Fruit fly (Drosophila melanogaster) whole organism, wandering third instar larva: ENCODE data around the gene Trpml.
A peak's percentile ranks its signal among the peaks of the same experiment; 100 is the strongest.
"Not testable (repeated sequence)": the region's sequence is repeated elsewhere in the genome, so short reads cannot be mapped to it uniquely, and the experiment has no call there.

Experiments
- CG32264 ChIP-seq: fragments of 200-800 bp; sonication (Bioruptor generic); optimal IDR thresholded peaks from 2 replicates; lab custom pipeline; 2016; ENCODE audit warnings: missing biosample characterization, missing genetic modification characterization
- CG9705 ChIP-seq: fragments of 200-800 bp; sonication (Bioruptor generic); optimal IDR thresholded peaks from 2 replicates; lab custom pipeline; 2018; ENCODE audit warnings: missing biosample characterization, mild to moderate bottlenecking, missing genetic modification characterization
- Dif ChIP-seq: fragments of 200-275, 200-300 bp; sonication (Bioruptor generic); optimal IDR thresholded peaks from 2 replicates; lab custom pipeline; 2018; ENCODE audit warnings: missing biosample characterization, missing genetic modification characterization; ENCODE audit not compliant: partially characterized antibody
- GATAd ChIP-seq: sonication (Bioruptor generic); optimal IDR thresholded peaks from 2 replicates; lab custom pipeline; 2016; ENCODE audit warnings: missing biosample characterization, missing genetic modification characterization
- HLH106 ChIP-seq: fragments of 200-800 bp; optimal IDR thresholded peaks from 3 replicates; lab custom pipeline; 2019; ENCODE audit warnings: missing biosample characterization, mild to moderate bottlenecking, missing genetic modification characterization, moderate library complexity
- Hnf4 ChIP-seq: fragments of 200-800 bp; sonication (Bioruptor generic); optimal IDR thresholded peaks from 2 replicates; lab custom pipeline; 2016; ENCODE audit warnings: missing biosample characterization, mild to moderate bottlenecking, missing genetic modification characterization
- Hr83 ChIP-seq: fragments of 200-300 bp; sonication (Bioruptor generic); optimal IDR thresholded peaks from 2 replicates; lab custom pipeline; 2016; ENCODE audit warnings: missing biosample characterization, mild to moderate bottlenecking, missing genetic modification characterization, moderate library complexity; ENCODE audit not compliant: poor library complexity, severe bottlenecking
- Jra ChIP-seq: sonication (Bioruptor generic); optimal IDR thresholded peaks from 2 replicates; lab custom pipeline; 2016; ENCODE audit warnings: missing biosample characterization, missing genetic modification characterization
- Mio ChIP-seq: sonication (Bioruptor generic); optimal IDR thresholded peaks from 2 replicates; lab custom pipeline; 2016; ENCODE audit warnings: missing biosample characterization, missing genetic modification characterization
- Myc ChIP-seq: fragments of >200 bp; optimal IDR thresholded peaks from 2 replicates; lab custom pipeline; 2017
- N ChIP-seq: fragments of >200 bp; optimal IDR thresholded peaks from 2 replicates; lab custom pipeline; 2018; ENCODE audit warnings: missing biosample characterization, missing external identifiers, missing genetic modification characterization
- OdsH ChIP-seq: fragments of 200-800 bp; sonication (Bioruptor generic); optimal IDR thresholded peaks from 2 replicates; lab custom pipeline; 2016; ENCODE audit warnings: missing biosample characterization, mild to moderate bottlenecking, missing genetic modification characterization
- Rel ChIP-seq, 2 experiments: fragments of 200-800 bp; sonication (Bioruptor generic) in 1 of 2; optimal IDR thresholded peaks; 2 replicates in 1 of 2; 3 replicates in 1 of 2; lab custom pipeline; 2016 to 2019; ENCODE audit warnings: mild to moderate bottlenecking in 2 of 2, missing biosample characterization in 2 of 2, missing genetic modification characterization in 2 of 2, moderate library complexity in 1 of 2
- Sp1 ChIP-seq: fragments of 200-800 bp; sonication (Bioruptor generic); optimal IDR thresholded peaks from 3 replicates; lab custom pipeline; 2019; ENCODE audit warnings: missing biosample characterization, mild to moderate bottlenecking, missing genetic modification characterization, moderate library complexity
- Vsx2 ChIP-seq: fragments of 200-300, 225-300 bp; sonication (Bioruptor generic); optimal IDR thresholded peaks from 2 replicates; lab custom pipeline; 2018; ENCODE audit warnings: missing biosample characterization, missing genetic modification characterization; ENCODE audit not compliant: partially characterized antibody
- br ChIP-seq: fragments of 200-800 bp; sonication (Bioruptor generic); optimal IDR thresholded peaks from 2 replicates; lab custom pipeline; 2016; ENCODE audit warnings: missing biosample characterization, missing genetic modification characterization
- brk ChIP-seq: fragments of 200-800 bp; sonication (Bioruptor generic); optimal IDR thresholded peaks from 2 replicates; lab custom pipeline; 2016; ENCODE audit warnings: missing biosample characterization, mild to moderate bottlenecking, missing genetic modification characterization
- dl ChIP-seq, 2 experiments: fragments of 175-275, 200-275 bp in 1 of 2; fragments of 200-275 bp in 1 of 2; sonication (Bioruptor generic); optimal IDR thresholded peaks; lab custom pipeline; 2018; ENCODE audit warnings: mild to moderate bottlenecking in 2 of 2, missing biosample characterization in 2 of 2, missing genetic modification characterization in 2 of 2, moderate library complexity in 2 of 2; ENCODE audit not compliant: partially characterized antibody in 2 of 2, insufficient read depth in 1 of 2
- dmrt93B ChIP-seq: fragments of 200-800 bp; sonication (Bioruptor generic); optimal IDR thresholded peaks from 2 replicates; lab custom pipeline; 2018; ENCODE audit warnings: missing biosample characterization, mild to moderate bottlenecking, missing genetic modification characterization
- dsf ChIP-seq: sonication (Bioruptor generic); optimal IDR thresholded peaks from 2 replicates; lab custom pipeline; 2016; ENCODE audit warnings: missing biosample characterization, missing genetic modification characterization, borderline replicate concordance
- ey ChIP-seq: fragments of 200-800 bp; sonication (Bioruptor generic); optimal IDR thresholded peaks from 2 replicates; lab custom pipeline; 2016; ENCODE audit warnings: missing biosample characterization, missing genetic modification characterization
- foxo ChIP-seq, 2 experiments: fragments of 200-800 bp; sonication (Bioruptor generic); optimal IDR thresholded peaks; 2 replicates in 1 of 2; 3 replicates in 1 of 2; lab custom pipeline; 2016 to 2017; ENCODE audit warnings: missing biosample characterization in 2 of 2, missing genetic modification characterization in 2 of 2
- fru ChIP-seq: fragments of 200-800 bp; sonication (Bioruptor generic); optimal IDR thresholded peaks from 3 replicates; lab custom pipeline; 2016; ENCODE audit warnings: missing biosample characterization, mild to moderate bottlenecking, missing genetic modification characterization
- h ChIP-seq: fragments of 200-800 bp; sonication (Bioruptor generic); optimal IDR thresholded peaks from 3 replicates; lab custom pipeline; 2016; ENCODE audit warnings: missing biosample characterization, mild to moderate bottlenecking, missing genetic modification characterization
- jim ChIP-seq: fragments of 175-275, 200-325 bp; sonication (Bioruptor generic); optimal IDR thresholded peaks from 2 replicates; lab custom pipeline; 2016; ENCODE audit warnings: missing biosample characterization, mild to moderate bottlenecking, missing genetic modification characterization
- psq ChIP-seq: fragments of 200-800 bp; sonication (Bioruptor generic); optimal IDR thresholded peaks from 3 replicates; lab custom pipeline; 2017; ENCODE audit warnings: missing biosample characterization, mild to moderate bottlenecking, missing genetic modification characterization, moderate library complexity
- rgr ChIP-seq: fragments of 200-800 bp; sonication (Bioruptor generic); optimal IDR thresholded peaks from 3 replicates; lab custom pipeline; 2016; ENCODE audit warnings: missing biosample characterization, mild to moderate bottlenecking, missing genetic modification characterization
- sage ChIP-seq: fragments of 200-800 bp; sonication (Bioruptor generic); optimal IDR thresholded peaks from 2 replicates; lab custom pipeline; 2016; ENCODE audit warnings: missing biosample characterization, mild to moderate bottlenecking, missing genetic modification characterization
- sv ChIP-seq: fragments of 200-800 bp; sonication (Bioruptor generic); optimal IDR thresholded peaks from 3 replicates; lab custom pipeline; 2016; ENCODE audit warnings: missing biosample characterization, missing genetic modification characterization
- tai ChIP-seq: sonication (Bioruptor generic); optimal IDR thresholded peaks from 2 replicates; lab custom pipeline; 2016; ENCODE audit warnings: missing biosample characterization, missing genetic modification characterization
- usp ChIP-seq: fragments of >200 bp; optimal IDR thresholded peaks from 2 replicates; lab custom pipeline; 2017; ENCODE audit warnings: missing biosample characterization, missing genetic modification characterization
- woc ChIP-seq: sonication (Bioruptor generic); optimal IDR thresholded peaks from 2 replicates; lab custom pipeline; 2016; ENCODE audit warnings: missing biosample characterization, mild to moderate bottlenecking, missing genetic modification characterization

The Trpml gene

DNA sequence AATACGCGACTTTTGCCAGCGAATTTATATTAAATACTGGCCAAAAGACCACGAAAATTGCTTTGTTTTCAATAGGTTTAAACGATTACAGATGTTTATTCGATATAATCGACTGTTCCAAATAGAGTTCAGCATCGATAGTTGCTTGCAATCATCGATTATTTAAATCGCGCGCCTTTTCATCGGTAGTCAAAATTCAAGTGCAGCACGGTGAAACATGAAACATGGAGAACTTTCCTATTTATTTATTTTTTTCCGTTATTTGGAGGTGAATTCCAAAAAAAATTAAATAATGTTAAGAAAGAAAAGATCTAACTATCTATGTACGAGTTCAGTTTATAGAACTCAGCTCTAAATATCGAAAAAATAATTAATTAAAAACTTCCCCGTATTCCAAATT, at the start of gene Trpml:
Gene Trpml (minus strand): TSS at position 101 of the 400 bp plus-strand sequence.
- TF ChIP-seq h (GFP tag; lab: Kevin White, UChicago); ey (GFP tag; lab: Kevin White, UChicago); dl (GFP tag; optimal IDR thresholded peaks at IDR 0.05; lab: Kevin White, UChicago; ENCODE audit: insufficient read depth in 1 of 2, partially characterized antibody in 2 of 2): not testable (repeated sequence)

DNA sequence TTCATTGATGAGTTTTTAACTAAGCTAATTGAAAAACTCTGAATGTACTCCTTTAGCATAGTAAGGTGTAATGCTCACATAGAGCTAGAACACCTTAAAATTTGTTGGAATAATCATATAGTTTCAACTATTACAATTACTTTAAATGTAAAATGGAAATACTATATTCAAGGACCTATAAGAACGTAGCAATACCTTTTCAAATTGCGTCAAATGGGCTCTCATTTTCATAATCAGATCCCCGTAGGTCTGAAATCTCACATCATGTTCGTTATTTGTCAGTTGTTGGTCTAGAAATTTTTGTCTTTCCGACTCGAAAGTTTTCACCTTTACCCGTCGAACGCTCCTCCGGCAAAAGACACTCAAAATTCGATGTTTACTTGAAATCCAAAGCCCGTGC, 42.0 kb upstream of the Trpml start, which contains the start of gene Vtld:
Gene Vtld (plus strand): TSS at position 301 of the 400 bp plus-strand sequence.
- not testable (repeated sequence) for TF ChIP-seq rgr, Mio, N (GFP tag; lab: Kevin White, UChicago)

DNA sequence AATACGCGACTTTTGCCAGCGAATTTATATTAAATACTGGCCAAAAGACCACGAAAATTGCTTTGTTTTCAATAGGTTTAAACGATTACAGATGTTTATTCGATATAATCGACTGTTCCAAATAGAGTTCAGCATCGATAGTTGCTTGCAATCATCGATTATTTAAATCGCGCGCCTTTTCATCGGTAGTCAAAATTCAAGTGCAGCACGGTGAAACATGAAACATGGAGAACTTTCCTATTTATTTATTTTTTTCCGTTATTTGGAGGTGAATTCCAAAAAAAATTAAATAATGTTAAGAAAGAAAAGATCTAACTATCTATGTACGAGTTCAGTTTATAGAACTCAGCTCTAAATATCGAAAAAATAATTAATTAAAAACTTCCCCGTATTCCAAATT, 31.5 kb upstream of the Trpml start, which contains the start of gene CG42638:
Gene CG42638 (minus strand): TSS at position 101 of the 400 bp plus-strand sequence.
- TF ChIP-seq tai (GFP tag; lab: Kevin White, UChicago); CG9705 (GFP tag; lab: Kevin White, UChicago); jim: not testable (repeated sequence)
- TF ChIP-seq, all 38 proteins: peak for 0; not testable (repeated sequence) for 38

DNA sequence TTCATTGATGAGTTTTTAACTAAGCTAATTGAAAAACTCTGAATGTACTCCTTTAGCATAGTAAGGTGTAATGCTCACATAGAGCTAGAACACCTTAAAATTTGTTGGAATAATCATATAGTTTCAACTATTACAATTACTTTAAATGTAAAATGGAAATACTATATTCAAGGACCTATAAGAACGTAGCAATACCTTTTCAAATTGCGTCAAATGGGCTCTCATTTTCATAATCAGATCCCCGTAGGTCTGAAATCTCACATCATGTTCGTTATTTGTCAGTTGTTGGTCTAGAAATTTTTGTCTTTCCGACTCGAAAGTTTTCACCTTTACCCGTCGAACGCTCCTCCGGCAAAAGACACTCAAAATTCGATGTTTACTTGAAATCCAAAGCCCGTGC, 10.6 kb upstream of the Trpml start, which contains the start of gene CG42529:
Gene CG42529 (plus strand): TSS at position 301 of the 400 bp plus-strand sequence.
- not testable (repeated sequence) for TF ChIP-seq Hr83 (GFP tag; lab: Kevin White, UChicago); Sp1 (GFP tag; lab: Kevin White, UChicago); GATAd

DNA sequence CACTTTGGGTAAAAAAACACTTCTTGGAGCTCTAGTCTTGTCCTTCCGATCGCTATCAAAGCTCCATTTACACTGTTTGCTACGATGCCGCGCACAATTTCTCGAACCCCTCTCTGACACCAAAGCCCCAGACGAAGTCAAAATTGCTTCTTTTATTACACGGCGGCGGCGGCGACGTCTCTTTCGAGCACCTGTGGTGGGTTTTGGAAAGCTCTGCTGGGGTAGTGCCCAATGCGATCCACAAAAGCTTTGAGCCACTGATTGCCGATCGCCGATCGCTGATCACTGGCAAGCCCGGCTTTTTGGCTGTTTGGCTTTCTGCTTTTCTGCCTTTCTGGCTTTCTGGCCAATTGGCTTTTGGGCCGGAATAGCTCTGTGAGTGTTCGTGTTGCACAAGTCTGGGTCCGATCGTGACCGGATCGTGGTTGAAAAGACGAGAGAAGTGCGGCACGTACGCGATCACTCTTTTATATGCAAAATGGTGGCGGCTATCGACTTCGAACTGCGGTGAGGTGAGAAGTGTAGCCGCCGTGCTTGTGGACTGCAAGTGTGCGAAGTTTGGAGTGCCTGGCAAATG, 10.5 kb downstream of the Trpml start, which contains the start of gene serp:
Gene serp (minus strand): TSS at position 446 of the 577 bp plus-strand sequence.
- TF ChIP-seq psq (GFP tag; lab: Kevin White, UChicago) (peak; percentile 18), dsf (no peak)

DNA sequence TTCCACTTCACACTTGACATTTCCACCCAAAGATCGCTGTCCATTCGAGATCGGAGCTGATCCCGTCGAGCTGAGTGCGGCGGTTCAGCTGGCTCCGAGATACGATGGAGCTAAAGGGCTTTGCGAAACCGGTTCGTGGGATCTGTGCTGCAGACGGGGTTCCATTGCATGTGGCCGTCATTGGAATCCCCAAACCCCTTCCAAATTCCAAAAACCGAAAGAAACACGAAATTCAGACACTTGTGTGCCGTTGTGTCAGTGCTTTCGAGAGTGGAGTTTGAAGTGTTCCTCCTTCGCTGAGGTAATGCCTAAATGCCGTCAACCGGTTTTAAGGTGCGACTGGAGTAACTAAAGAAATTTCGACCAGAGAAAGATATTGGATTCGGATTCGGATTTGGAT, 13.3 kb downstream of the Trpml start:
- TF ChIP-seq usp (GFP tag; lab: Kevin White, UChicago) (no peak), Hr83 (GFP tag; lab: Kevin White, UChicago) (no peak), sage (GFP tag; lab: Kevin White, UChicago) (no peak), OdsH (GFP tag; lab: Kevin White, UChicago) (no peak), Mio (GFP tag; lab: Kevin White, UChicago) (no peak), Jra (GFP tag; lab: Kevin White, UChicago) (no peak), Rel (GFP tag; optimal IDR thresholded peaks at IDR 0.05; lab: Kevin White, UChicago) (no peak), Rel (tag; optimal IDR thresholded peaks at IDR 0.05; lab: Kevin White, UChicago) (peak; percentile 74), ey (GFP tag; lab: Kevin White, UChicago) (no peak), sv (GFP tag; lab: Kevin White, UChicago) (no peak)

DNA sequence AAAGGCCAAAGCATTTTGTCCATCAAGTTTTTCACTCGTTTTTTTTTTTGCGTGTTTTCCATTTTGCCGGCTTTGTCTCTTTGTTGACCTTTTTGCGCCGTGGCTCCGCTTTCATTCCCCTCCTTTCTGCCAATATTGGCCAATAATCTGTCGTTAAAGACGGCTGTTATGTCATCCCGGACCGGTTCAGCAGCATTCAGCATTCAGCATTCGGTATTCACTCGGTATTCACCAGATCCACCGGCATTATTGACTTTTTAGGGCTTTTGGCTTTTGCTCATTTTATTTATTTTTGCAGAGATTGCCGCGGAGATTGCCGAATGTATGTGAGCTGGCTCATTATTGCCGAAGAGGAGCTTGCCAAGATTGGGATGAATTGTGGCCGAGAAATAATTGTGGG, 14.8 kb downstream of the Trpml start:
- TF ChIP-seq Sp1 (GFP tag; lab: Kevin White, UChicago), result peak; percentile 12
- no peak for TF ChIP-seq Dif (GFP tag; lab: Kevin White, UChicago)
- TF ChIP-seq Rel (GFP tag; optimal IDR thresholded peaks at IDR 0.05; lab: Kevin White, UChicago), result no peak
- peak; percentile 21 for TF ChIP-seq Rel (tag; optimal IDR thresholded peaks at IDR 0.05; lab: Kevin White, UChicago)
- TF ChIP-seq usp (GFP tag; lab: Kevin White, UChicago), result no peak
- TF ChIP-seq Vsx2 (GFP tag; lab: Kevin White, UChicago), result peak; percentile 50
- peak; percentile 11 for TF ChIP-seq psq (GFP tag; lab: Kevin White, UChicago)
- no peak for TF ChIP-seq GATAd
- TF ChIP-seq sv (GFP tag; lab: Kevin White, UChicago), result no peak
- TF ChIP-seq dmrt93B, result no peak
- TF ChIP-seq rgr (GFP tag; lab: Kevin White, UChicago), result peak; percentile 11
- no peak for TF ChIP-seq dl (GFP tag; optimal IDR thresholded peaks at IDR 0.05; lab: Kevin White, UChicago; ENCODE audit: insufficient read depth in 1 of 2, partially characterized antibody in 2 of 2)
- no peak for TF ChIP-seq dsf
- TF ChIP-seq ey (GFP tag; lab: Kevin White, UChicago), result no peak
- TF ChIP-seq woc (GFP tag; lab: Kevin White, UChicago), result peak; percentile 49
- no peak for TF ChIP-seq N (GFP tag; lab: Kevin White, UChicago)
- TF ChIP-seq Myc (lab: Kevin White, UChicago), result no peak
- no peak for TF ChIP-seq HLH106
- no peak for TF ChIP-seq Jra (GFP tag; lab: Kevin White, UChicago)
- TF ChIP-seq OdsH (GFP tag; lab: Kevin White, UChicago), result no peak
- TF ChIP-seq brk (GFP tag; lab: Kevin White, UChicago), result no peak
- no peak for TF ChIP-seq Hnf4
- no peak for TF ChIP-seq CG32264 (GFP tag; lab: Kevin White, UChicago)
- peak; percentile 8 for TF ChIP-seq fru (GFP tag; lab: Kevin White, UChicago)
- TF ChIP-seq foxo (GFP tag; optimal IDR thresholded peaks at IDR 0.05; lab: Kevin White, UChicago), result peak in 1 of 2 experiments; percentile 8
- TF ChIP-seq h (GFP tag; lab: Kevin White, UChicago), result no peak
- TF ChIP-seq tai (GFP tag; lab: Kevin White, UChicago), result no peak
- TF ChIP-seq br (GFP tag; lab: Kevin White, UChicago), result peak; percentile 38
- no peak for TF ChIP-seq CG9705 (GFP tag; lab: Kevin White, UChicago)
